Worm (Caenorhabditis elegans) whole organism, early embryonic: ENCODE data around the gene gipc-1.

Source experiments
- B0310.2 ChIP-seq: sonication (generic microtip); optimal IDR thresholded peaks from 2 replicates; lab custom pipeline; 2016; ENCODE audit warnings: mild to moderate bottlenecking, missing genetic modification characterization, missing compliant biosample characterization
- ama-1 ChIP-seq: fragments of 150-350 bp; optimal IDR thresholded peaks from 2 replicates; lab custom pipeline; 2014
- ceh-36 ChIP-seq: sonication (generic microtip); optimal IDR thresholded peaks from 2 replicates; lab custom pipeline; 2016; ENCODE audit warnings: missing genetic modification characterization, inconsistent platforms, missing compliant biosample characterization
- flt-1 ChIP-seq: fragments of 200-800 bp; sonication (Bioruptor generic); IDR thresholded peaks from 2 replicates; pipeline ENCODE4 v1.3.6; 2022; ENCODE audit warnings: missing genetic modification characterization, missing compliant biosample characterization

- TF ChIP-seq ama-1 (no peak), flt-1 (no peak), ceh-36 (tag; lab: Kevin White, UChicago) (no peak), B0310.2 (tag; lab: Kevin White, UChicago) (no peak)
Observed at ce11 chrIII:4826606-4827005, 44.0 kb upstream of the gipc-1 start, which contains the start of gene F26A1.3.
